Worm (Caenorhabditis elegans): Measurements from ENCODE around the gene prcc-1.

The prcc-1 gene

ce11 chrIV:13093677-13094076 lies at the start of gene prcc-1, which contains the start of gene C39E9.12:
Gene prcc-1, minus strand, starts transcription at chrIV:13093795.
Gene C39E9.12, plus strand, starts transcription at chrIV:13094007.
- TF ChIP-seq unc-62 (GFP tag; optimal IDR thresholded peaks at IDR 0.05): no peak
- no peak for TF ChIP-seq ztf-1 (GFP tag; conservative IDR thresholded peaks at IDR 0.05)
- TF ChIP-seq mdl-1 (tag; optimal IDR thresholded peaks at IDR 0.05): no peak
- no peak for TF ChIP-seq Y55F3AM.14 (GFP tag; optimal IDR thresholded peaks at IDR 0.05)
- TF ChIP-seq nhr-25 (tag; optimal IDR thresholded peaks at IDR 0.05): no peak
- TF ChIP-seq nhr-237 (tag; optimal IDR thresholded peaks at IDR 0.05): no peak
- no peak for TF ChIP-seq ama-1 (optimal IDR thresholded peaks at IDR 0.05)
- no peak for TF ChIP-seq R02D3.7 (tag; optimal IDR thresholded peaks at IDR 0.05)
- peak; percentile 31 to 86 for TF ChIP-seq lsy-2 (tag; optimal IDR thresholded peaks at IDR 0.05)
- no peak for TF ChIP-seq skn-1 (tag; optimal IDR thresholded peaks at IDR 0.05)
- TF ChIP-seq mab-5 (tag; optimal IDR thresholded peaks at IDR 0.05): no peak
- TF ChIP-seq nhr-12 (tag; optimal IDR thresholded peaks at IDR 0.05): no peak
- peak; percentile 23 for TF ChIP-seq nhr-6 (tag; optimal IDR thresholded peaks at IDR 0.05)
- no peak for TF ChIP-seq alr-1 (tag; optimal IDR thresholded peaks at IDR 0.05)
- no peak for TF ChIP-seq elt-3 (tag; optimal IDR thresholded peaks at IDR 0.05)
- TF ChIP-seq C34F6.9 (tag; optimal IDR thresholded peaks at IDR 0.05): peak; percentile 86
- no peak for TF ChIP-seq ztf-11 (tag; optimal IDR thresholded peaks at IDR 0.05)
- TF ChIP-seq sma-9 (GFP tag; optimal IDR thresholded peaks at IDR 0.05): peak; percentile 54
- TF ChIP-seq sma-9 (tag; optimal IDR thresholded peaks at IDR 0.05): no peak
- no peak for TF ChIP-seq blmp-1 (tag; optimal IDR thresholded peaks at IDR 0.05; ENCODE audit: insufficient read depth)
- no peak for TF ChIP-seq lin-13 (GFP tag; optimal IDR thresholded peaks at IDR 0.05)
- TF ChIP-seq gmeb-1 (tag; optimal IDR thresholded peaks at IDR 0.05): peak; percentile 87
- TF ChIP-seq zag-1 (tag; optimal IDR thresholded peaks at IDR 0.05): no peak
- TF ChIP-seq lin-11 (tag; optimal IDR thresholded peaks at IDR 0.05): no peak
- TF ChIP-seq sma-3 (GFP tag; optimal IDR thresholded peaks at IDR 0.05): peak; percentile 47
- no peak for TF ChIP-seq aly-2 (tag; optimal IDR thresholded peaks at IDR 0.05)
- peak; percentile 44 for TF ChIP-seq snpc-4 (tag; optimal IDR thresholded peaks at IDR 0.05)
- no peak for TF ChIP-seq nhr-77 (tag; optimal IDR thresholded peaks at IDR 0.05)
- TF ChIP-seq egl-27 (tag; optimal IDR thresholded peaks at IDR 0.05): peak; percentile 6
- TF ChIP-seq fos-1 (tag; optimal IDR thresholded peaks at IDR 0.05): peak; percentile 32
- TF ChIP-seq sem-4 (tag; optimal IDR thresholded peaks at IDR 0.05): no peak
- TF ChIP-seq nhr-23 (tag; optimal IDR thresholded peaks at IDR 0.05): no peak
- TF ChIP-seq elt-1 (tag; optimal IDR thresholded peaks at IDR 0.05): no peak
- TF ChIP-seq ZK546.5 (tag; optimal IDR thresholded peaks at IDR 0.05): no peak
- no peak for TF ChIP-seq F13H6.1 (tag; optimal IDR thresholded peaks at IDR 0.05)
- TF ChIP-seq dmd-4 (tag; optimal IDR thresholded peaks at IDR 0.05): no peak
- no peak for TF ChIP-seq unc-39 (tag; optimal IDR thresholded peaks at IDR 0.05)
- TF ChIP-seq ceh-82 (tag; optimal IDR thresholded peaks at IDR 0.05): no peak
- no peak for TF ChIP-seq ceh-16 (tag; optimal IDR thresholded peaks at IDR 0.05)
- peak; percentile 76 for TF ChIP-seq crh-2 (tag; optimal IDR thresholded peaks at IDR 0.05)
- TF ChIP-seq lin-39 (tag; optimal IDR thresholded peaks at IDR 0.05): no peak
- TF ChIP-seq mbf-1 (tag; optimal IDR thresholded peaks at IDR 0.05): no peak
- peak; percentile 96 for TF ChIP-seq nhr-129 (tag; optimal IDR thresholded peaks at IDR 0.05)
- no peak for TF ChIP-seq nhr-21 (tag; optimal IDR thresholded peaks at IDR 0.05)
- TF ChIP-seq peb-1 (tag; optimal IDR thresholded peaks at IDR 0.05): no peak
- TF ChIP-seq unc-55 (GFP tag; optimal IDR thresholded peaks at IDR 0.05): peak; percentile 94

DNA sequence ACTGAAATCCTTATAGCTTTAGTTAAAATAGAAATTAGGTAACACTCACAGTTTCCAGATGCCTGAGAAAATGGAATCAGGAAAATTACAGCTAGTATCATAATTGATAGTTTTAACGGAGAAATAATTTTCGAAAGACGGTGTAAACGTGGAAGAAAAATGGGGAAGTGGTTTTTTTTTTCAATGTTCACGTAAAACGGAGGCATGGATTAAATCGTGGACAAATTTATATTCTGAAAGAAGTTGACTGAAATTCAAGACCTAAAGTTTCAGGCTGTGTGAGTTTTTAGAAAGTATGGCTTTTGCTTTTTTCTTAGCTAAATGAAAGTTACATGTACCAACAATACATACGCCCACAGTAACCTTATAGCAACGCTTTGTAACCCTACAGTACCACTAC lies 48.7 kb upstream of the prcc-1 start, which contains the start of gene spe-43:
Gene spe-43, minus strand, starts transcription at position 101 of the 400 bp plus-strand sequence.
- TF ChIP-seq snpc-4 (tag; optimal IDR thresholded peaks at IDR 0.05) (no peak), Y55F3AM.14 (GFP tag; optimal IDR thresholded peaks at IDR 0.05) (no peak), ztf-1 (GFP tag; conservative IDR thresholded peaks at IDR 0.05) (no peak), aly-2 (tag; optimal IDR thresholded peaks at IDR 0.05) (no peak), ztf-11 (tag; optimal IDR thresholded peaks at IDR 0.05) (no peak), ceh-82 (tag; optimal IDR thresholded peaks at IDR 0.05) (no peak), lsy-2 (tag; optimal IDR thresholded peaks at IDR 0.05) (no peak), peb-1 (tag; optimal IDR thresholded peaks at IDR 0.05) (no peak), nhr-11 (tag; optimal IDR thresholded peaks at IDR 0.05) (no peak), nhr-12 (tag; optimal IDR thresholded peaks at IDR 0.05) (no peak), lin-39 (tag; optimal IDR thresholded peaks at IDR 0.05) (no peak)
